Worm (Caenorhabditis elegans): ENCODE results near the gene C04A11.1.

The C04A11.1 gene

DNA sequence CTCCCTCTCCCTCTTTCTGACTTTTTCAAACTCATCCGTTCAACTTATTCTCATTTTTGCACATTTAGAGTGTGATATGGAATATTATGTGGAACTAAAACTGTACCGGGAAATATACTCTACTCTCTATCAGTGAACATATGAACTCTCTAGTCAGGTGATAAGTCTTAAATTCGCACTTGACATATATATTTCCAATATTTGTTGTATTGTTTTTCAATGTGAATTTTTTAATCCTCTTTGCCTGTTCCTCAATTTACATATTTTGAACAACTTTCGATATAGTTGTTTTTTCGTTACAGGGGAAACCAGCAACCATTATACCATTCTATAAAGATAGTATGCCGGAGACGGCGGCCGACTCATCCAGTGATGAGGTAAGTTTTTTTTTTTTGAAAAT lies at the start of gene C04A11.1:
C04A11.1 (plus strand) TSS at position 301 of the 400 bp plus-strand sequence.
- TF ChIP-seq ceh-36 (tag; optimal IDR thresholded peaks at IDR 0.05) (no peak), B0310.2 (tag; optimal IDR thresholded peaks at IDR 0.05) (no peak), aly-1 (tag; optimal IDR thresholded peaks at IDR 0.05) (no peak), ama-1 (optimal IDR thresholded peaks at IDR 0.05) (no peak), F13C5.2 (tag; optimal IDR thresholded peaks at IDR 0.05) (no peak)

DNA sequence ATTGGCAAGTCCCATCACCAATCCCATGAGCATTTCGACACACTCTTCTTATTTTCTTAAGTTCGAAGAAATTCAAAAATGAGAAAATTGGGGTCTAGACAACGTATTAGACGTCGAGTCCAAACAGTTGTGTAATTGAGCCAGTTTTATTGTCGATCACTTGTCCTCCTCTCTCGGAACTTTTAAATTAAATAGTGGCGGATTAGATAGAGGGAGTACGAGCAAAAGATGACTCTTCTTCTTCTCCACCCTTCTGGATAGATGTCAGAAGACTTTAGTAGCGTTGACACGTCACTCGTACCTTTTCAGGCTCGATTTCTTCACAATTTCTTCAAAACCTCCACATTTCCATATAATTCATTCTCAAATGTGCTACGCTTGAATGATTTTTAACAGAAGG lies 45.1 kb upstream of the C04A11.1 start:
- no peak for TF ChIP-seq sea-1 (GFP tag; conservative IDR thresholded peaks at IDR 0.05)
- TF ChIP-seq ceh-13 (GFP tag; optimal IDR thresholded peaks at IDR 0.05): no peak
- TF ChIP-seq pes-1 (GFP tag; IDR thresholded peaks at IDR 0.05): no peak
- no peak for TF ChIP-seq flt-1 (GFP tag; IDR thresholded peaks at IDR 0.05)
- TF ChIP-seq tbx-11 (GFP tag; IDR thresholded peaks at IDR 0.05): no peak
- TF ChIP-seq tra-4 (tag; optimal IDR thresholded peaks at IDR 0.05): no peak
- TF ChIP-seq F13C5.2 (tag; optimal IDR thresholded peaks at IDR 0.05): no peak
- no peak for TF ChIP-seq hnd-1 (tag; optimal IDR thresholded peaks at IDR 0.05)
- no peak for TF ChIP-seq scrt-1 (GFP tag; IDR thresholded peaks at IDR 0.05)
- no peak for TF ChIP-seq ceh-36 (tag; optimal IDR thresholded peaks at IDR 0.05)

- TF ChIP-seq hnd-1 (tag; optimal IDR thresholded peaks at IDR 0.05): no peak
- TF ChIP-seq flt-1 (GFP tag; IDR thresholded peaks at IDR 0.05): no peak
- TF ChIP-seq F13C5.2 (tag; optimal IDR thresholded peaks at IDR 0.05): no peak
- no peak for TF ChIP-seq tbx-11 (GFP tag; IDR thresholded peaks at IDR 0.05)
Measured at ce11 chrX:13618574-13618973, 41.7 kb upstream of the C04A11.1 start, which contains the start of gene nlp-53. nlp-53 (plus strand) TSS chrX:13618874.

- TF ChIP-seq hnd-1 (tag; optimal IDR thresholded peaks at IDR 0.05): no peak
- no peak for TF ChIP-seq flt-1 (GFP tag; IDR thresholded peaks at IDR 0.05)
- TF ChIP-seq ets-7 (tag; optimal IDR thresholded peaks at IDR 0.05): no peak
- no peak for TF ChIP-seq scrt-1 (GFP tag; IDR thresholded peaks at IDR 0.05)
- no peak for TF ChIP-seq ceh-13 (GFP tag; optimal IDR thresholded peaks at IDR 0.05)
- TF ChIP-seq aly-1 (tag; optimal IDR thresholded peaks at IDR 0.05): no peak
- no peak for TF ChIP-seq tbx-11 (GFP tag; IDR thresholded peaks at IDR 0.05)
Measured at ce11 chrX:13621628-13622027, 38.7 kb upstream of the C04A11.1 start, which contains the start of gene Y12A6A.1. Y12A6A.1 (minus strand) TSS chrX:13621728.

ce11 chrX:13631122-13631672 lies 29.1 kb upstream of the C04A11.1 start, which contains the start of gene nlg-1:
nlg-1 (minus strand) TSS chrX:13631172.
- TF ChIP-seq ceh-13 (GFP tag; optimal IDR thresholded peaks at IDR 0.05) (no peak), pes-1 (GFP tag; IDR thresholded peaks at IDR 0.05) (no peak), flt-1 (GFP tag; IDR thresholded peaks at IDR 0.05) (no peak), tbx-37 (GFP tag; conservative IDR thresholded peaks at IDR 0.05) (no peak), ama-1 (optimal IDR thresholded peaks at IDR 0.05) (no peak), hmbx-1 (tag; optimal IDR thresholded peaks at IDR 0.05) (no peak), scrt-1 (GFP tag; IDR thresholded peaks at IDR 0.05) (no peak), sea-1 (GFP tag; conservative IDR thresholded peaks at IDR 0.05) (no peak), hnd-1 (tag; optimal IDR thresholded peaks at IDR 0.05) (no peak), aly-1 (tag; optimal IDR thresholded peaks at IDR 0.05) (no peak), hmg-4 (GFP tag; optimal IDR thresholded peaks at IDR 0.05) (no peak), ceh-36 (tag; optimal IDR thresholded peaks at IDR 0.05) (no peak), tra-4 (tag; optimal IDR thresholded peaks at IDR 0.05) (no peak), B0310.2 (tag; optimal IDR thresholded peaks at IDR 0.05) (no peak), tbx-11 (GFP tag; IDR thresholded peaks at IDR 0.05) (no peak), ets-7 (tag; optimal IDR thresholded peaks at IDR 0.05) (no peak), F13C5.2 (tag; optimal IDR thresholded peaks at IDR 0.05) (no peak)

DNA sequence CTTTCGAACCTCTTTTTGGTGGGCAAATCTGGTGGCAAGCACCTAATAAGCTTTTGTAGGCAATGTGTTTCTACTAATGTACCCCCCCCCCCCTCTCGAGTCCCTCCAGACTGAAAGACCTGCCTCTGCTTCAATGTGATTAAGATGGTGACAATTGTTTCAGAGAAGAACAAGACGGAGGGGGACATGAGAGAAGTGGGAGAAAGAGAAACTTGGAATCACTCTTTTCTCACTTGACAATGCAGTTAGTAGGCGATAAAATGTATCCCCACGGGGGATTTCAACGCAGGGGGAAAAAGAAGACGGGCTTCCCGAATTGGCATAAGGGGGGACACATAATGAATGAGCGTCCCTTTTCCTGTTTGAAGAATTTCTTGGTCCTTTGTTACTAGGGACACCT lies 28.1 kb upstream of the C04A11.1 start:
- TF ChIP-seq tbx-37 (GFP tag; conservative IDR thresholded peaks at IDR 0.05) (no peak), tbx-11 (GFP tag; IDR thresholded peaks at IDR 0.05) (no peak), hmg-4 (GFP tag; optimal IDR thresholded peaks at IDR 0.05) (no peak), tra-4 (tag; optimal IDR thresholded peaks at IDR 0.05) (no peak), aly-1 (tag; optimal IDR thresholded peaks at IDR 0.05) (no peak), pes-1 (GFP tag; IDR thresholded peaks at IDR 0.05) (no peak), hnd-1 (tag; optimal IDR thresholded peaks at IDR 0.05) (no peak), ets-7 (tag; optimal IDR thresholded peaks at IDR 0.05) (no peak), B0310.2 (tag; optimal IDR thresholded peaks at IDR 0.05) (no peak), scrt-1 (GFP tag; IDR thresholded peaks at IDR 0.05) (no peak), hmbx-1 (tag; optimal IDR thresholded peaks at IDR 0.05) (no peak), ceh-13 (GFP tag; optimal IDR thresholded peaks at IDR 0.05) (no peak), flt-1 (GFP tag; IDR thresholded peaks at IDR 0.05) (no peak), ceh-36 (tag; optimal IDR thresholded peaks at IDR 0.05) (no peak), F13C5.2 (tag; optimal IDR thresholded peaks at IDR 0.05) (no peak), ama-1 (optimal IDR thresholded peaks at IDR 0.05) (no peak)

- TF ChIP-seq aly-1 (tag; optimal IDR thresholded peaks at IDR 0.05): no peak
- no peak for TF ChIP-seq ama-1 (optimal IDR thresholded peaks at IDR 0.05)
- no peak for TF ChIP-seq F13C5.2 (tag; optimal IDR thresholded peaks at IDR 0.05)
- TF ChIP-seq hnd-1 (tag; optimal IDR thresholded peaks at IDR 0.05): no peak
- no peak for TF ChIP-seq tra-4 (tag; optimal IDR thresholded peaks at IDR 0.05)
- no peak for TF ChIP-seq tbx-11 (GFP tag; IDR thresholded peaks at IDR 0.05)
- TF ChIP-seq ceh-36 (tag; optimal IDR thresholded peaks at IDR 0.05): no peak
- no peak for TF ChIP-seq flt-1 (GFP tag; IDR thresholded peaks at IDR 0.05)
- no peak for TF ChIP-seq hmg-4 (GFP tag; optimal IDR thresholded peaks at IDR 0.05)
- no peak for TF ChIP-seq tbx-37 (GFP tag; conservative IDR thresholded peaks at IDR 0.05)
- TF ChIP-seq pes-1 (GFP tag; IDR thresholded peaks at IDR 0.05): no peak
- no peak for TF ChIP-seq ceh-13 (GFP tag; optimal IDR thresholded peaks at IDR 0.05)
- no peak for TF ChIP-seq scrt-1 (GFP tag; IDR thresholded peaks at IDR 0.05)
- TF ChIP-seq ets-7 (tag; optimal IDR thresholded peaks at IDR 0.05): no peak
- TF ChIP-seq sea-1 (GFP tag; conservative IDR thresholded peaks at IDR 0.05): no peak
- TF ChIP-seq B0310.2 (tag; optimal IDR thresholded peaks at IDR 0.05): no peak
- TF ChIP-seq hmbx-1 (tag; optimal IDR thresholded peaks at IDR 0.05): no peak
Measured at ce11 chrX:13633032-13633431, 27.3 kb upstream of the C04A11.1 start.
